Fruit fly (Drosophila melanogaster) whole organism, prepupa: ENCODE results near the gene sff.
A peak's percentile ranks its signal among the peaks of the same experiment; 100 is the strongest.

Experiments
- Blimp-1 ChIP-seq: fragments of 200-800 bp; sonication (Bioruptor generic); optimal IDR thresholded peaks from 3 replicates; lab custom pipeline; 2017; ENCODE audit warnings: missing biosample characterization, missing genetic modification characterization, mild to moderate bottlenecking, moderate library complexity, missing genetic modification reagents
- CG10631 ChIP-seq: fragments of 200-800 bp; sonication (Bioruptor generic); optimal IDR thresholded peaks from 2 replicates; lab custom pipeline; 2016; ENCODE audit warnings: missing biosample characterization, missing genetic modification characterization
- CG10669 ChIP-seq: fragments of 200-800 bp; sonication (Bioruptor generic); optimal IDR thresholded peaks from 3 replicates; lab custom pipeline; 2018; ENCODE audit warnings: missing biosample characterization, mild to moderate bottlenecking, missing genetic modification characterization, moderate library complexity
- CG11294 ChIP-seq: fragments of 200-800 bp; sonication (Bioruptor generic); IDR thresholded peaks from 2 replicates; pipeline ENCODE4 v1.3.6; 2022; ENCODE audit warnings: missing biosample characterization, missing genetic modification characterization
- CG31627 ChIP-seq: fragments of 200-800 bp; sonication (Bioruptor generic); optimal IDR thresholded peaks from 3 replicates; lab custom pipeline; 2016; ENCODE audit warnings: missing biosample characterization, missing genetic modification characterization
- CG32006 ChIP-seq: fragments of 200-800 bp; sonication (Bioruptor generic); optimal IDR thresholded peaks from 3 replicates; lab custom pipeline; 2017; ENCODE audit warnings: missing biosample characterization, mild to moderate bottlenecking, missing genetic modification characterization
- CG34406 ChIP-seq: fragments of 200-800 bp; sonication (Bioruptor generic); optimal IDR thresholded peaks from 3 replicates; lab custom pipeline; 2016; ENCODE audit warnings: missing biosample characterization, missing genetic modification characterization
- CG3919 ChIP-seq: fragments of 200-800 bp; sonication (Bioruptor generic); optimal IDR thresholded peaks from 3 replicates; lab custom pipeline; 2016; ENCODE audit warnings: missing biosample characterization, missing genetic modification characterization
- CG6163 ChIP-seq: fragments of 200-800 bp; sonication (Bioruptor generic); IDR thresholded peaks from 3 replicates; pipeline ENCODE4 v1.3.6; 2022; ENCODE audit warnings: missing biosample characterization, missing genetic modification characterization
- CG6276 ChIP-seq: fragments of 200-800 bp; sonication (Bioruptor generic); optimal IDR thresholded peaks from 2 replicates; lab custom pipeline; 2017; ENCODE audit warnings: missing biosample characterization, mild to moderate bottlenecking, missing genetic modification characterization
- CG6792 ChIP-seq: fragments of 200-800 bp; sonication (Bioruptor generic); optimal IDR thresholded peaks from 3 replicates; lab custom pipeline; 2016; ENCODE audit warnings: missing biosample characterization, missing genetic modification characterization
- CG6808 ChIP-seq: fragments of 200-800 bp; sonication (Bioruptor generic); optimal IDR thresholded peaks from 3 replicates; lab custom pipeline; 2017; ENCODE audit warnings: missing biosample characterization, missing genetic modification characterization, mild to moderate bottlenecking, moderate library complexity, missing genetic modification reagents
- CG7368 ChIP-seq: fragments of 200-800 bp; sonication (Bioruptor generic); optimal IDR thresholded peaks from 3 replicates; lab custom pipeline; 2016; ENCODE audit warnings: missing biosample characterization, missing genetic modification characterization
- CG8119 ChIP-seq: fragments of 200-800 bp; sonication (Bioruptor generic); IDR thresholded peaks from 3 replicates; pipeline ENCODE4 v1.3.6; 2022; ENCODE audit warnings: missing biosample characterization, missing genetic modification characterization
- CG8319 ChIP-seq: fragments of 200-800 bp; sonication (Bioruptor generic); optimal IDR thresholded peaks from 3 replicates; lab custom pipeline; 2016; ENCODE audit warnings: missing biosample characterization, missing genetic modification characterization
- CG8632 ChIP-seq: fragments of 200-800 bp; sonication (Bioruptor generic); optimal IDR thresholded peaks from 3 replicates; lab custom pipeline; 2016; ENCODE audit warnings: missing biosample characterization, missing genetic modification characterization
- CG9139 ChIP-seq: fragments of 200-800 bp; sonication (Bioruptor generic); optimal IDR thresholded peaks from 3 replicates; lab custom pipeline; 2017; ENCODE audit warnings: missing biosample characterization, mild to moderate bottlenecking, missing genetic modification characterization
- Eip75B ChIP-seq: fragments of 200-800 bp; sonication (Bioruptor generic); optimal IDR thresholded peaks from 3 replicates; lab custom pipeline; 2016; ENCODE audit warnings: missing biosample characterization, missing genetic modification characterization
- Eip78C ChIP-seq: fragments of 200-800 bp; sonication (Bioruptor generic); peaks from one replicate; lab custom pipeline; 2016; ENCODE audit warnings: missing biosample characterization, missing genetic modification characterization
- Eip93F ChIP-seq: fragments of 200-800 bp; sonication (Bioruptor generic); optimal IDR thresholded peaks from 2 replicates; lab custom pipeline; 2016; ENCODE audit warnings: missing biosample characterization, mild to moderate bottlenecking, missing genetic modification characterization
- Ets21C ChIP-seq: fragments of 200-800 bp; sonication (Bioruptor generic); optimal IDR thresholded peaks from 3 replicates; lab custom pipeline; 2016; ENCODE audit warnings: missing biosample characterization, missing genetic modification characterization
- Gug ChIP-seq: fragments of 200-800 bp; sonication (Bioruptor generic); IDR thresholded peaks from 2 replicates; pipeline ENCODE4 v1.3.6; 2022; ENCODE audit warnings: missing biosample characterization, missing genetic modification characterization
- Hr38 ChIP-seq: sonication (Bioruptor generic); optimal IDR thresholded peaks from 2 replicates; lab custom pipeline; 2016; ENCODE audit warnings: missing biosample characterization, missing genetic modification characterization
- Hr4 ChIP-seq: fragments of 200-800 bp; sonication (Bioruptor generic); optimal IDR thresholded peaks from 3 replicates; lab custom pipeline; 2016; ENCODE audit warnings: missing biosample characterization, missing genetic modification characterization
- OdsH ChIP-seq: fragments of 200-800 bp; sonication (Bioruptor generic); optimal IDR thresholded peaks from 3 replicates; lab custom pipeline; 2016; ENCODE audit warnings: missing biosample characterization, missing genetic modification characterization
- Sox102F ChIP-seq: fragments of 200-800 bp; sonication (Bioruptor generic); optimal IDR thresholded peaks from 2 replicates; lab custom pipeline; 2016; ENCODE audit warnings: missing biosample characterization, mild to moderate bottlenecking, missing genetic modification characterization
- Sox14 ChIP-seq: fragments of 200-800 bp; sonication (Bioruptor generic); optimal IDR thresholded peaks from 3 replicates; lab custom pipeline; 2016; ENCODE audit warnings: missing biosample characterization, missing genetic modification characterization
- achi ChIP-seq: fragments of 200-800 bp; sonication (Bioruptor generic); optimal IDR thresholded peaks from 3 replicates; lab custom pipeline; 2016; ENCODE audit warnings: missing biosample characterization, missing genetic modification characterization
- acj6 ChIP-seq: fragments of 200-800 bp; sonication (Bioruptor generic); optimal IDR thresholded peaks from 3 replicates; lab custom pipeline; 2016; ENCODE audit warnings: missing biosample characterization, missing genetic modification characterization
- cyc ChIP-seq: fragments of 200-800 bp; sonication (Bioruptor generic); optimal IDR thresholded peaks from 3 replicates; lab custom pipeline; 2016; ENCODE audit warnings: missing biosample characterization, missing genetic modification characterization
- dac ChIP-seq: fragments of 200-800 bp; sonication (Bioruptor generic); optimal IDR thresholded peaks from 2 replicates; lab custom pipeline; 2017; ENCODE audit warnings: missing biosample characterization, mild to moderate bottlenecking, missing genetic modification characterization
- dsx ChIP-seq: fragments of 200-800 bp; optimal IDR thresholded peaks from 3 replicates; lab custom pipeline; 2019; ENCODE audit warnings: missing biosample characterization, mild to moderate bottlenecking, missing genetic modification characterization, moderate library complexity; ENCODE audit not compliant: poor library complexity, severe bottlenecking
- eg ChIP-seq: fragments of 200-800 bp; sonication (Bioruptor generic); IDR thresholded peaks from 3 replicates; pipeline ENCODE4 v1.3.6; 2022; ENCODE audit warnings: missing biosample characterization, missing genetic modification characterization
- esn ChIP-seq: fragments of 200-800 bp; sonication (Bioruptor generic); optimal IDR thresholded peaks from 2 replicates; lab custom pipeline; 2016; ENCODE audit warnings: missing biosample characterization, mild to moderate bottlenecking, missing genetic modification characterization, moderate library complexity
- fd59A ChIP-seq: fragments of 200-800 bp; sonication (Bioruptor generic); optimal IDR thresholded peaks from 2 replicates; lab custom pipeline; 2017; ENCODE audit warnings: missing biosample characterization, mild to moderate bottlenecking, missing genetic modification characterization, missing genetic modification reagents
- fkh ChIP-seq: fragments of 200-800 bp; sonication (Bioruptor generic); optimal IDR thresholded peaks from 3 replicates; lab custom pipeline; 2017; ENCODE audit warnings: missing biosample characterization, mild to moderate bottlenecking, missing genetic modification characterization, moderate library complexity
- net ChIP-seq: fragments of 200-800 bp; sonication (Bioruptor generic); optimal IDR thresholded peaks from 3 replicates; lab custom pipeline; 2016; ENCODE audit warnings: missing biosample characterization, missing genetic modification characterization
- spab ChIP-seq: fragments of 200-800 bp; sonication (Bioruptor generic); optimal IDR thresholded peaks from 2 replicates; lab custom pipeline; 2017; ENCODE audit warnings: missing biosample characterization, mild to moderate bottlenecking, missing genetic modification characterization, missing genetic modification reagents
- ss ChIP-seq, 2 experiments: fragments of 200-800 bp; sonication (Bioruptor generic); optimal IDR thresholded peaks; 2 replicates in 1 of 2; 3 replicates in 1 of 2; lab custom pipeline; 2017 to 2018; ENCODE audit warnings: mild to moderate bottlenecking in 2 of 2, missing biosample characterization in 2 of 2, missing genetic modification characterization in 2 of 2, moderate library complexity in 1 of 2
- svp ChIP-seq: fragments of 200-800 bp; sonication (Bioruptor generic); peaks from one replicate; lab custom pipeline; 2016; ENCODE audit warnings: missing biosample characterization, missing genetic modification characterization
- topi ChIP-seq: fragments of 200-800 bp; sonication (Bioruptor generic); optimal IDR thresholded peaks from 3 replicates; lab custom pipeline; 2016; ENCODE audit warnings: missing biosample characterization, missing genetic modification characterization
- vri ChIP-seq: fragments of 200-800 bp; sonication (Bioruptor generic); optimal IDR thresholded peaks from 3 replicates; lab custom pipeline; 2016; ENCODE audit warnings: missing biosample characterization, mild to moderate bottlenecking, missing genetic modification characterization

sff gene

DNA sequence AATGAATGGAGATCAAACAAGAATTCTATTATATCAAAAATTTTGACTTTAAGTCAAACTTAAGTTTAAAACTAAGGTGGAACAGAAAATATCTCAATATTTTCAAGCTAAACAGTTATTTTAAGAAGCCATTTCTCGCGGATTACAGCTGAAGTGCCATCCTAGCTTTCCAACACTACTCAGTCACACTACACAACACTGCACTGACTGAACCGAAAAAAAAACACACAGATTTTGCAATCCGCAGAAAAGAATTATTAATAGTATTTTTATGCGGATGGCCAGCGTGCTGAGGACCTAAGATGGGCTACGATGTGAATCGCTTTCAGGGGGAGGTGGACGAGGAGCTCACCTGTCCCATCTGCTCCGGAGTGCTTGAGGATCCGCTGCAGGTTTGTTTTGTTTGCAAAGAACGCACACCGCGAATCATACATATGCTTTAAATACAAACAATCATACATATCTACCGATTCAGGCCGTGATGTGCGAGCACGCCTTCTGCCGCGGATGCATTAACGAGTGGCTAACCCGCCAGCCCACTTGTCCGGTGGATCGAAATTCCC lies 31.9 kb upstream of the sff start, which contains the start of gene elgi (continued):
- TF ChIP-seq acj6 (peak; percentile 61), CG8632 (GFP tag; lab: Kevin White, UChicago) (peak; percentile 37), net (GFP tag; lab: Kevin White, UChicago) (peak; percentile 53), cyc (peak; percentile 66), Blimp-1 (GFP tag; lab: Kevin White, UChicago) (peak; percentile 4), Hr4 (GFP tag; lab: Kevin White, UChicago) (no peak), CG9139 (GFP tag; lab: Kevin White, UChicago) (no peak), OdsH (GFP tag; lab: Kevin White, UChicago) (no peak), dsx (GFP tag; lab: Kevin White, UChicago) (no peak), fkh (GFP tag; lab: Kevin White, UChicago) (peak; percentile 66), vri (GFP tag; lab: Kevin White, UChicago) (peak; percentile 71), CG6808 (peak; percentile 42)
- TF ChIP-seq, all 60 proteins: peak for 40

DNA sequence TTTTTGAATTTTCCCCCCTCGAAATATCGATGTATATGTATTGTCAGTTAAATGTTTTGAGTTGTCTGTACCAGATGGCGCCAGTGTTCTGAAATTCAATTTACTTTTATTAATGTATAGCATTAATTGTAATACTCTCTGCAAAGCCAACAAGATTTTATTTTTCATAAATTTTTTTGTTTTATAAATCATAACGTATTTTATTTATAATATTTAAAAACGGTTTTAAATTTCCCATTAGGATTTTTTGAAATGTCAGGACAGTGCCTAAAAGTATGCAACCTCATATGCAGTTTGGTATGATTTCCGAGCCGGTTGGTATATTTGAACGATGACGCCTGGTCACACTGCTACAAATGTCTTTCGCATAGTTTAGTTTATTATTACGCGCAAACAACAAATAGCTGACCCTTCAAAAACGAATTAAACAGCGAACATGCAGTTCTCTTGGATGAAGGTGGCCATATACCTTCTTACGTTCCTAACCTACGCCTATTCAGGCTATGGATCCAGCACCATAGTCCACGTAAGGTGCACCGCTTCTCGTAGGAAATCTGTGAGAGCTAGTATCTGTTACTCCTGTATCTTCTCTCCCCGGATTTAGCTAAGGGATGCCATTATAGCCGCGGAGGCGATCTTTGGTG lies 30.2 kb upstream of the sff start, which contains the start of the genes Pka-C3 and GXIVsPLA2:
Gene Pka-C3 (minus strand): TSS at position 14 of the 644 bp plus-strand sequence.
Gene GXIVsPLA2 (plus strand): TSS at position 313 of the 644 bp plus-strand sequence.
- TF ChIP-seq achi (GFP tag; lab: Kevin White, UChicago): peak; percentile 2
- no peak for TF ChIP-seq dsx (GFP tag; lab: Kevin White, UChicago)
- no peak for TF ChIP-seq spab (GFP tag; lab: Kevin White, UChicago)
- TF ChIP-seq CG31627 (GFP tag; lab: Kevin White, UChicago): no peak
- no peak for TF ChIP-seq CG8319 (GFP tag; lab: Kevin White, UChicago)
- TF ChIP-seq Eip78C: peak; percentile 60
- no peak for TF ChIP-seq eg (GFP tag; lab: Robert Waterston, UW)
- peak; percentile 23 for TF ChIP-seq fkh (GFP tag; lab: Kevin White, UChicago)
- TF ChIP-seq esn (GFP tag; lab: Kevin White, UChicago): peak; percentile 7
- no peak for TF ChIP-seq CG7368 (GFP tag; lab: Kevin White, UChicago)
- TF ChIP-seq CG10631 (GFP tag; lab: Kevin White, UChicago): no peak

DNA sequence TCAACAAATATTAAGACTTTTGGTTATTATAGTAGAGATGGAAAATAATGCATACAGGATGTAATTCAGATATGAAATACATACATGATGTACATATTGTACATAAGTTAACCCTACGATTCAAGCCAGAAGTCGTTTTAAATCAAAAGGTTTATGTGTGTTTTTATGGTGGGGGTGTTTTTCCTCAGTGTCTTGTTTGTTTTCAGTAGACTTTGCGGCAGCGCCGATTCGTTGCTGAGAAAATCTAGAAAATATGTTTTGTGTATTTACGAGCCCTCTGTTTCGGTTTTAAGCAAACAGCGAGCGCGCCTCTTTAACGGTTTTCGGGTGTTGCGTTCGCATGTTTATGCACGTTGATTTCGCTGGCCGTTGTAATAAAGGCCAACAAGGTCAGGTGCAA lies 29.2 kb upstream of the sff start:
- TF ChIP-seq CG6808: no peak
- TF ChIP-seq cyc: no peak
- TF ChIP-seq fkh (GFP tag; lab: Kevin White, UChicago): peak; percentile 58

DNA sequence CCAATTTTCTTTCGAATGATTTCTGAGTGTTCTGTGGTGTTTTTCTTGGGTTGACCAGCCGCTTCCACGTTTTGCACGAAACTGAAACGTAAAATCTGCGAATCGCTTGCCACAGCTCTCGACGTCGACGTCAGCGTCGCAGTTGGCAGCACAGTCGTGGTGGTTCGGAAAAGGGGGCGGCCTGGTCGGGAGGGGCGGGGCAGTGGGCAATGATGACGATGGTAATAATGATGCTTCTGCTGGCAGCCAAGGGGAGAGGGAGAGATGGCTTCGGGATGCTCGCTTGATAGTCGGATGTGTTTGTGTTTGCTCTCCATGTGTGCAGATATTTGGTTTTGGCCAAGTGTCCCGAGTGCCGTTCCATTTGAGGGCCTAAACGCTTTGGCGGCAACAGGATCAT lies 28.2 kb upstream of the sff start:
- TF ChIP-seq CG34406 (GFP tag; lab: Kevin White, UChicago) (no peak), CG8119 (GFP tag; lab: Robert Waterston, UW) (peak; percentile 59; the same call in 2 of the 3 replicates), topi (GFP tag; lab: Kevin White, UChicago) (no peak), svp (GFP tag; lab: Kevin White, UChicago) (no peak), CG3919 (GFP tag; lab: Kevin White, UChicago) (peak; percentile 49), Hr38 (GFP tag; lab: Kevin White, UChicago) (no peak), fd59A (GFP tag; lab: Kevin White, UChicago) (no peak), Eip75B (GFP tag; lab: Kevin White, UChicago) (no peak), CG6163 (GFP tag; lab: Robert Waterston, UW) (peak; percentile 26; the same call in 1 of the 3 replicates), Sox14 (GFP tag; lab: Kevin White, UChicago) (no peak), CG6276 (GFP tag; lab: Kevin White, UChicago) (peak; percentile 3), CG10669 (GFP tag; lab: Kevin White, UChicago) (no peak), CG6792 (no peak), Ets21C (no peak), Eip93F (no peak), CG32006 (no peak), dac (no peak), CG6808 (no peak), CG9139 (GFP tag; lab: Kevin White, UChicago) (no peak), vri (GFP tag; lab: Kevin White, UChicago) (no peak), CG11294 (GFP tag; lab: Robert Waterston, UW) (peak; percentile 15; the same call in 1 of the 2 replicates), Sox102F (no peak), acj6 (no peak), CG10631 (GFP tag; lab: Kevin White, UChicago) (no peak), spab (GFP tag; lab: Kevin White, UChicago) (no peak), eg (GFP tag; lab: Robert Waterston, UW) (peak; percentile 46; the same call in 1 of the 3 replicates), Gug (GFP tag; lab: Robert Waterston, UW) (no peak), Hr4 (GFP tag; lab: Kevin White, UChicago) (no peak), achi (GFP tag; lab: Kevin White, UChicago) (peak; percentile 14), ss (GFP tag; optimal IDR thresholded peaks at IDR 0.05; lab: Kevin White, UChicago) (peak in 1 of 2 experiments; percentile 25)
